Fruit fly (Drosophila melanogaster): ENCODE results near the gene CG4230.

Gene CG4230

DNA sequence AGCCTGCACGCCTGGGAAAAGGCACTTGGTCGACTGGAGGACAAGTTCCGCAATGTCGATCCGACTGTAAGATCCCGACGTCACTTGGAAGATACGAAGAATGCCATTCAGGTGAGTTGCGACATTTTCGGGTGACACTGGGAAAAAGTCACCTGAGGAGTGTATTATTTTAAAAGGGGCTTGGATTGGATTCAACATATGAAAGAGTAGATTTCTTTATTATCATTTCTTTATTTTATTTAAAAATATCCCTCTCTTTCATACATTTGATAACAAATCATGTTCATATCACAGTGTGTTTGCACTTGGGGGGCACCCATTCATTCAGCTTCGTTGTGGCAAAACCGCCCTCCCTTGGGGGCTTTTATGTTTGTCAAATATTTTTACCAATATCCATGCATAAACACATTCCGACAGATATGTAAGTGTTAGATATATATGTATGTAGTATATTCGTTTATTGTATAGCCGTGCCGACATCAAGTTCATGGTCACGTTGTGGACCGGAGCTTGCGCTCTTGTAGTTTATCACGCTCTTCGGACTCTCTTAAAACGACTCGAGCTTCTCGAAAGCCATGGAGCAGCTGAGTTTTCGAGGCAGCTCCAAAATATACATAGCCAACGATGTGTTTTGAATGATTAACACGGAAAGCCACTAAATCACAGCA lies 51.3 kb downstream of the CG4230 start:
- TF ChIP-seq CTCF (optimal IDR thresholded peaks at IDR 0.05) (no peak), CG8478 (optimal IDR thresholded peaks at IDR 0.05) (no peak)

DNA sequence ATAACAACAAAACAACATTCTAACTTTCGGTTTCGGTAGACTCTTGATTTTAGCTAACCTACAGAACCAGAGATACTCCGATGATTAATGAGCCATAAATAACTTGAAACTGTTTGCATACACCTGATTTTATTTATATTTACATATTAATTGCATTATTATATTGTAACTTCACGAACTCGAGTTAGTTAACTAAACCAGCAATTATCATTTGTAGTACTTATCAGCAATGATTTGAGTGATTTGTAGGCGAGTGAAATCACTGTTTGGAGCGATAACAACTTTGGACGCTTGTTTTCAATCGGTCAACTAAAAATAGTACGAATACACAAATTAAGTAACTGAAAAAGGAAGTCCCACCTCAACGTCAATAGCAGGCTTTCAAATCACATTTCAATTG lies 51.8 kb downstream of the CG4230 start:
- TF ChIP-seq CTCF (optimal IDR thresholded peaks at IDR 0.05) (no peak), CG8478 (optimal IDR thresholded peaks at IDR 0.05) (no peak)

Data from S2 (cell line).